Fruit fly (Drosophila melanogaster) whole organism, embryonic: ENCODE measurements around the gene Prim2.

Source experiments
- CG10267 ChIP-seq: fragments of 200-800 bp; sonication (Bioruptor generic); optimal IDR thresholded peaks from 2 replicates; lab custom pipeline; 2018; ENCODE audit warnings: missing biosample characterization, mild to moderate bottlenecking, missing genetic modification characterization, moderate library complexity
- CG11093 ChIP-seq: fragments of 200-800 bp; sonication (Bioruptor generic); IDR thresholded peaks from 3 replicates; pipeline ENCODE4 v1.3.6; 2022; ENCODE audit warnings: missing biosample characterization, missing genetic modification characterization
- CG11504 ChIP-seq: fragments of 200-800 bp; sonication (Bioruptor generic); optimal IDR thresholded peaks from 3 replicates; lab custom pipeline; 2019; ENCODE audit warnings: missing biosample characterization, mild to moderate bottlenecking, missing genetic modification characterization, moderate library complexity
- CG11560 ChIP-seq: fragments of 200-800 bp; sonication (Bioruptor generic); IDR thresholded peaks from 3 replicates; pipeline ENCODE4 v1.3.6; 2022; ENCODE audit warnings: missing biosample characterization, missing genetic modification characterization
- CG12769 ChIP-seq: fragments of 200-800 bp; sonication (Bioruptor generic); optimal IDR thresholded peaks from 2 replicates; lab custom pipeline; 2019; ENCODE audit warnings: missing biosample characterization, mild to moderate bottlenecking, missing genetic modification characterization, moderate library complexity
- CG13424 ChIP-seq: fragments of 200-800 bp; sonication (Bioruptor generic); optimal IDR thresholded peaks from 2 replicates; lab custom pipeline; 2019; ENCODE audit warnings: missing biosample characterization, mild to moderate bottlenecking, missing genetic modification characterization, moderate library complexity
- CG15479 ChIP-seq: fragments of 200-800 bp; sonication (Bioruptor generic); optimal IDR thresholded peaks from 3 replicates; lab custom pipeline; 2019; ENCODE audit warnings: missing biosample characterization, mild to moderate bottlenecking, missing genetic modification characterization, moderate library complexity
- CG1602 ChIP-seq: fragments of 200-800 bp; sonication (Bioruptor generic); optimal IDR thresholded peaks from 3 replicates; lab custom pipeline; 2016; ENCODE audit warnings: missing biosample characterization, missing genetic modification characterization
- CG16813 ChIP-seq: fragments of 200-800 bp; sonication (Bioruptor generic); IDR thresholded peaks from 3 replicates; pipeline ENCODE4 v1.3.6; 2022; ENCODE audit warnings: missing biosample characterization, missing genetic modification characterization; ENCODE audit not compliant: partially characterized antibody
- CG17186 ChIP-seq: fragments of 200-800 bp; sonication (Bioruptor generic); optimal IDR thresholded peaks from 3 replicates; lab custom pipeline; 2017; ENCODE audit warnings: missing biosample characterization, missing genetic modification reagents, missing genetic modification characterization
- CG1792 ChIP-seq: fragments of 200-800 bp; sonication (Bioruptor generic); optimal IDR thresholded peaks from 2 replicates; lab custom pipeline; 2016; ENCODE audit warnings: missing biosample characterization, missing genetic modification characterization
- CG3065 ChIP-seq: fragments of 200-800 bp; sonication (Bioruptor generic); optimal IDR thresholded peaks from 2 replicates; lab custom pipeline; 2016; ENCODE audit warnings: missing biosample characterization, missing genetic modification characterization
- CG31441 ChIP-seq: fragments of 200-800 bp; sonication (Bioruptor generic); IDR thresholded peaks from 2 replicates; pipeline ENCODE4 v1.3.6; 2022; ENCODE audit warnings: missing biosample characterization, missing genetic modification characterization
- CG7963 ChIP-seq: fragments of 200-800 bp; sonication (Bioruptor generic); IDR thresholded peaks from 3 replicates; pipeline ENCODE4 v1.3.6; 2022; ENCODE audit warnings: missing biosample characterization, missing genetic modification characterization; ENCODE audit not compliant: partially characterized antibody
- CG8290 ChIP-seq, 3 experiments: fragments of 200-800 bp; sonication (Bioruptor generic); optimal IDR thresholded peaks; 2 replicates each; lab custom pipeline; 2016 to 2019; ENCODE audit warnings: missing biosample characterization in 3 of 3, missing genetic modification characterization in 3 of 3, mild to moderate bottlenecking in 2 of 3, moderate library complexity in 1 of 3
- CG8765 ChIP-seq: fragments of 200-800 bp; sonication (Bioruptor generic); IDR thresholded peaks from 2 replicates; pipeline ENCODE4 v1.3.6; 2022; ENCODE audit warnings: missing biosample characterization, missing genetic modification characterization
- Dp ChIP-seq: fragments of 200-800 bp; sonication (Bioruptor generic); optimal IDR thresholded peaks from 2 replicates; lab custom pipeline; 2018; ENCODE audit warnings: missing biosample characterization, mild to moderate bottlenecking, missing genetic modification characterization, moderate library complexity
- E2f1 ChIP-seq: fragments of 200-800 bp; sonication (Bioruptor generic); IDR thresholded peaks from 2 replicates; pipeline ENCODE4 v1.3.6; 2022; ENCODE audit warnings: missing biosample characterization, missing genetic modification characterization
- Elba2 ChIP-seq: fragments of 200-800 bp; sonication (Bioruptor generic); optimal IDR thresholded peaks from 3 replicates; lab custom pipeline; 2016; ENCODE audit warnings: missing biosample characterization, missing genetic modification characterization
- Ets65A ChIP-seq: fragments of 200-800 bp; sonication (Bioruptor generic); peaks from one replicate; lab custom pipeline; 2016; ENCODE audit warnings: missing biosample characterization, missing genetic modification characterization
- HLH4C ChIP-seq: fragments of 200-800 bp; sonication (Bioruptor generic); IDR thresholded peaks from 3 replicates; pipeline ENCODE4 v1.3.6; 2022; ENCODE audit warnings: missing biosample characterization, missing genetic modification characterization; ENCODE audit not compliant: partially characterized antibody
- MTF-1 ChIP-seq: fragments of 200-800 bp; sonication (Bioruptor generic); optimal IDR thresholded peaks from 2 replicates; lab custom pipeline; 2018; ENCODE audit warnings: missing biosample characterization, mild to moderate bottlenecking, missing genetic modification characterization, borderline replicate concordance
- Mrtf ChIP-seq: fragments of 200-800 bp; sonication (Bioruptor generic); IDR thresholded peaks from 3 replicates; pipeline ENCODE4 v1.3.6; 2022; ENCODE audit warnings: missing biosample characterization, missing genetic modification characterization
- NFAT ChIP-seq: fragments of 200-800 bp; sonication (Bioruptor generic); IDR thresholded peaks from 2 replicates; pipeline ENCODE4 v1.3.6; 2022; ENCODE audit warnings: missing biosample characterization, missing genetic modification characterization
- Neu2 ChIP-seq: fragments of 200-800 bp; sonication (Bioruptor generic); optimal IDR thresholded peaks from 3 replicates; lab custom pipeline; 2016; ENCODE audit warnings: missing biosample characterization, missing genetic modification characterization, borderline replicate concordance
- Optix ChIP-seq: fragments of 200-800 bp; sonication (Bioruptor generic); IDR thresholded peaks from 3 replicates; pipeline ENCODE4 v1.3.6; 2022; ENCODE audit warnings: missing biosample characterization, missing genetic modification characterization
- Pdp1 ChIP-seq, 2 experiments: fragments of 200-800 bp; sonication (Bioruptor generic); optimal IDR thresholded peaks; 3 replicates each; lab custom pipeline; 2016; ENCODE audit warnings: missing biosample characterization in 2 of 2, missing genetic modification characterization in 2 of 2, mild to moderate bottlenecking in 1 of 2, moderate library complexity in 1 of 2
- Ptx1 ChIP-seq: fragments of 200-800 bp; sonication (Bioruptor generic); IDR thresholded peaks from 2 replicates; pipeline ENCODE4 v1.3.6; 2022; ENCODE audit warnings: missing biosample characterization, missing genetic modification characterization
- Sin3A ChIP-seq: fragments of >200 bp; optimal IDR thresholded peaks from 2 replicates; lab custom pipeline; 2018
- Spps ChIP-seq: fragments of 200-800 bp; sonication (Bioruptor generic); optimal IDR thresholded peaks from 2 replicates; lab custom pipeline; 2018; ENCODE audit warnings: missing biosample characterization, mild to moderate bottlenecking, missing genetic modification characterization
- Sry-β ChIP-seq: fragments of 200-800 bp; sonication (Bioruptor generic); optimal IDR thresholded peaks from 2 replicates; lab custom pipeline; 2018; ENCODE audit warnings: missing biosample characterization, mild to moderate bottlenecking, missing genetic modification characterization, moderate library complexity
- TFAM ChIP-seq: fragments of 200-800 bp; sonication (Bioruptor generic); optimal IDR thresholded peaks from 2 replicates; lab custom pipeline; 2017; ENCODE audit warnings: missing biosample characterization, missing genetic modification characterization, inconsistent platforms
- Tbp ChIP-seq: fragments of >200 bp; optimal IDR thresholded peaks from 2 replicates; lab custom pipeline; 2018; ENCODE audit warnings: missing biosample characterization, missing genetic modification characterization
- ac ChIP-seq: fragments of 200-800 bp; sonication (Bioruptor generic); optimal IDR thresholded peaks from 3 replicates; lab custom pipeline; 2017; ENCODE audit warnings: missing biosample characterization, mild to moderate bottlenecking, missing genetic modification characterization
- bab2 ChIP-seq: fragments of 200-800 bp; sonication (Bioruptor generic); optimal IDR thresholded peaks from 2 replicates; lab custom pipeline; 2016; ENCODE audit warnings: missing biosample characterization, missing genetic modification characterization
- crc ChIP-seq: fragments of 200-800 bp; sonication (Bioruptor generic); optimal IDR thresholded peaks from 2 replicates; lab custom pipeline; 2016; ENCODE audit warnings: missing biosample characterization, missing genetic modification characterization
- crol ChIP-seq: fragments of 200-800 bp; sonication (Bioruptor generic); IDR thresholded peaks from 2 replicates; pipeline ENCODE4 v1.3.6; 2022; ENCODE audit warnings: missing biosample characterization, missing genetic modification characterization
- dan ChIP-seq: fragments of 200-800 bp; sonication (Bioruptor generic); IDR thresholded peaks from 2 replicates; pipeline ENCODE4 v1.3.6; 2022; ENCODE audit warnings: missing biosample characterization, missing genetic modification characterization
- danr ChIP-seq: fragments of 200-800 bp; sonication (Bioruptor generic); IDR thresholded peaks from 2 replicates; pipeline ENCODE4 v1.3.6; 2022; ENCODE audit warnings: missing biosample characterization, missing genetic modification characterization
- fd102C ChIP-seq: fragments of 200-800 bp; sonication (Bioruptor generic); optimal IDR thresholded peaks from 2 replicates; lab custom pipeline; 2018; ENCODE audit warnings: missing biosample characterization, mild to moderate bottlenecking, missing genetic modification characterization, moderate library complexity
- kay ChIP-seq: fragments of 200-800 bp; sonication (Bioruptor generic); optimal IDR thresholded peaks from 2 replicates; lab custom pipeline; 2016; ENCODE audit warnings: missing biosample characterization, missing genetic modification characterization
- klu ChIP-seq: fragments of 200-800 bp; sonication (Bioruptor generic); IDR thresholded peaks from 2 replicates; pipeline ENCODE4 v1.3.6; 2022; ENCODE audit warnings: missing biosample characterization, missing genetic modification characterization
- lilli ChIP-seq: fragments of 200-800 bp; sonication (Bioruptor generic); optimal IDR thresholded peaks from 3 replicates; lab custom pipeline; 2016; ENCODE audit warnings: missing biosample characterization, missing genetic modification characterization
- org-1 ChIP-seq: fragments of 200-800 bp; sonication (Bioruptor generic); optimal IDR thresholded peaks from 2 replicates; lab custom pipeline; 2017; ENCODE audit warnings: missing biosample characterization, missing genetic modification characterization
- peb ChIP-seq: fragments of 200-800 bp; sonication (Bioruptor generic); IDR thresholded peaks from 2 replicates; pipeline ENCODE4 v1.3.6; 2022; ENCODE audit warnings: missing biosample characterization, missing genetic modification characterization
- schlank ChIP-seq: fragments of 200-800 bp; sonication (Bioruptor generic); optimal IDR thresholded peaks from 2 replicates; lab custom pipeline; 2018; ENCODE audit warnings: missing biosample characterization, mild to moderate bottlenecking, missing genetic modification characterization
- tio ChIP-seq: fragments of 200-800 bp; sonication (Bioruptor generic); optimal IDR thresholded peaks from 2 replicates; lab custom pipeline; 2017; ENCODE audit warnings: missing biosample characterization, missing genetic modification characterization, inconsistent platforms
- vvl ChIP-seq: fragments of 200-800 bp; sonication (Bioruptor generic); IDR thresholded peaks from 2 replicates; pipeline ENCODE4 v1.3.6; 2022; ENCODE audit warnings: missing biosample characterization, missing genetic modification characterization
- yki ChIP-seq: fragments of >200 bp; optimal IDR thresholded peaks from 3 replicates; lab custom pipeline; 2018

Gene Prim2

DNA sequence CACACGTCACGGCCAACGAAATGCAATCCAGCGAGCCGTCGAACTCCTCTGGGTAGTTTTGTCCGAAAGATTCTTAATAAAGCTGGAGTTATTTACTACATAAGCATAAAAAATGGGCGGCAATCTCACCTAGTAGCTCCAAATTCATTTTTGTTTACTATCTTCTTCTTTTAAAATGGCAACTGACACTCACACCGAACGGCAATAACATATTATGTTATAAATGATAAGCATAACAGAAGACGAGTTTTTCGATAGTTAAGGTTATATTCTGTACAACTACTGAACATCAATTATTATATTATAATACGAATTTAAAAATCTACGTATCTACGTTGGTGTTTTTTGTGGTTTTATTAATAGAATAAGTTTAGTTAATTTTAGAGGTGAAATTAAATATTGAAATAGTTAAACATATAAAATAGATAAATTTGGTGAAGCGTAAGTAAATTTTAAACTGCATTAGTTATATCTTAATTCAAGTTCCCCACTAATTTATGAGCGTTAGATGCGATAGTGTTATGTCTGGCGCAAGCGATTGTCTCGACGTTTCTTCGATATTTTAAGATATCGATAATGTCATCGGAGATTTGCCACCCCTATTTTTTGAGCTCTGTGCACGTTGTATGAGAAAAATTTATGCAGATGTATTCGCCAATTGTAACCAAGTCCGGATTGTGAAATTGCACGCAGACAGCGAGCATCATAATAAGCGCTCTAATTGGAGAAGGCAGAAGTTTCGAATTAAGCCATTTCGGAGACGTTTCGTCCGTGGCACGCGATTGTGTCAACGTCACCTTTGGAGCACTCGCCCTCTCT lies 13.4 kb downstream of the Prim2 start, which contains the start of the genes Rbbp5 and eRF1 (continued):
- TF ChIP-seq CG13424 (tag; lab: Kevin White, UChicago) (peak; percentile 83), danr (no peak), bab2 (GFP tag; lab: Kevin White, UChicago) (peak; percentile 60), crol (no peak), lilli (GFP tag; lab: Kevin White, UChicago) (peak; percentile 84), CG15479 (GFP tag; lab: Kevin White, UChicago) (peak; percentile 74), Dp (GFP tag; lab: Kevin White, UChicago) (peak; percentile 2), CG11504 (no peak), org-1 (GFP tag; lab: Kevin White, UChicago) (no peak), schlank (tag; lab: Kevin White, UChicago) (no peak), vvl (GFP tag; lab: Robert Waterston, UW) (peak; percentile 16; the same call in 1 of the 2 replicates), CG10267 (tag; lab: Kevin White, UChicago) (peak; percentile 80), Neu2 (GFP tag; lab: Kevin White, UChicago) (no peak), klu (no peak; the same call in 1 of the 2 replicates), yki (no peak), Ptx1 (GFP tag; lab: Robert Waterston, UW) (peak; percentile 81), kay (GFP tag; lab: Kevin White, UChicago) (peak; percentile 51), CG8290 (GFP tag; optimal IDR thresholded peaks at IDR 0.05; lab: Kevin White, UChicago) (peak; percentile 83), CG8290 (tag; optimal IDR thresholded peaks at IDR 0.05; lab: Kevin White, UChicago) (peak; percentile 9 to 63), CG12769 (tag; lab: Kevin White, UChicago) (peak; percentile 10), Ets65A (GFP tag; lab: Kevin White, UChicago) (peak; percentile 96), Tbp (GFP tag; lab: Kevin White, UChicago) (no peak), Spps (tag; lab: Kevin White, UChicago) (peak; percentile 38), NFAT (GFP tag; lab: Robert Waterston, UW) (peak; percentile 83), Mrtf (no peak), TFAM (GFP tag; lab: Kevin White, UChicago) (no peak), CG3065 (GFP tag; lab: Kevin White, UChicago) (peak; percentile 20), CG17186 (peak; percentile 48), tio (no peak), Optix (GFP tag; lab: Robert Waterston, UW) (peak; percentile 66; the same call in 2 of the 3 replicates), CG31441 (GFP tag; lab: Robert Waterston, UW) (peak; percentile 80; the same call in 1 of the 2 replicates), CG16813 (peak; percentile 94), Sin3A (lab: Kevin White, UChicago) (no peak), CG7963 (GFP tag; lab: Robert Waterston, UW) (peak; percentile 84), E2f1 (peak; percentile 76), fd102C (no peak), Elba2 (GFP tag; lab: Kevin White, UChicago) (peak; percentile 53), CG1792 (GFP tag; lab: Kevin White, UChicago) (no peak), Pdp1 (GFP tag; optimal IDR thresholded peaks at IDR 0.05; lab: Kevin White, UChicago) (peak; percentile 53 to 61), MTF-1 (GFP tag; lab: Kevin White, UChicago) (no peak), CG1602 (GFP tag; lab: Kevin White, UChicago) (peak; percentile 57), crc (GFP tag; lab: Kevin White, UChicago) (peak; percentile 33), peb (GFP tag; lab: Robert Waterston, UW) (peak; percentile 49; the same call in 1 of the 2 replicates), HLH4C (GFP tag; lab: Robert Waterston, UW) (peak; percentile 86), CG11560 (peak; percentile 39; the same call in 1 of the 3 replicates), CG11093 (GFP tag; lab: Robert Waterston, UW) (peak; percentile 59; the same call in 1 of the 3 replicates), dan (no peak), CG8765 (GFP tag; lab: Robert Waterston, UW) (peak; percentile 64), ac (GFP tag; lab: Kevin White, UChicago) (no peak), Sry-β (GFP tag; lab: Kevin White, UChicago) (no peak)
